Fruit fly (Drosophila melanogaster) whole organism, embryonic: ENCODE measurements around the gene CG43999.

Experiments
- Ada2b ChIP-seq: fragments of 200-800 bp; sonication (Bioruptor generic); IDR thresholded peaks from 2 replicates; pipeline ENCODE4 v1.3.6; 2022; ENCODE audit warnings: missing biosample characterization, missing genetic modification characterization
- Bteb2 ChIP-seq: fragments of 200-800 bp; sonication (Bioruptor generic); optimal IDR thresholded peaks from 2 replicates; lab custom pipeline; 2016; ENCODE audit warnings: missing biosample characterization, missing genetic modification characterization
- CG11093 ChIP-seq: fragments of 200-800 bp; sonication (Bioruptor generic); IDR thresholded peaks from 3 replicates; pipeline ENCODE4 v1.3.6; 2022; ENCODE audit warnings: missing biosample characterization, missing genetic modification characterization
- CG15601 ChIP-seq: fragments of 200-800 bp; sonication (Bioruptor generic); optimal IDR thresholded peaks from 3 replicates; lab custom pipeline; 2019; ENCODE audit warnings: missing biosample characterization, mild to moderate bottlenecking, missing genetic modification characterization, moderate library complexity
- CG15696 ChIP-seq: fragments of 200-800 bp; sonication (Bioruptor generic); optimal IDR thresholded peaks from 2 replicates; lab custom pipeline; 2019; ENCODE audit warnings: missing biosample characterization, mild to moderate bottlenecking, missing genetic modification characterization, moderate library complexity
- CG17385 ChIP-seq: fragments of 200-800 bp; sonication (Bioruptor generic); optimal IDR thresholded peaks from 3 replicates; lab custom pipeline; 2018; ENCODE audit warnings: missing biosample characterization, mild to moderate bottlenecking, missing genetic modification characterization
- CG2199 ChIP-seq: fragments of 200-800 bp; sonication (Bioruptor generic); IDR thresholded peaks from 3 replicates; pipeline ENCODE4 v1.3.6; 2022; ENCODE audit warnings: missing biosample characterization, missing genetic modification characterization
- CG30020 ChIP-seq: fragments of 200-800 bp; optimal IDR thresholded peaks from 2 replicates; lab custom pipeline; 2019; ENCODE audit warnings: missing biosample characterization, mild to moderate bottlenecking, missing genetic modification characterization, moderate library complexity
- CG4328 ChIP-seq: fragments of 200-800 bp; sonication (Bioruptor generic); optimal IDR thresholded peaks from 3 replicates; lab custom pipeline; 2017; ENCODE audit warnings: missing biosample characterization, missing genetic modification reagents, missing genetic modification characterization
- CG4360 ChIP-seq: fragments of 200-800 bp; sonication (Bioruptor generic); IDR thresholded peaks from 2 replicates; pipeline ENCODE4 v1.3.6; 2022; ENCODE audit warnings: missing biosample characterization, missing genetic modification characterization
- CG4854 ChIP-seq: fragments of 200-800 bp; sonication (Bioruptor generic); optimal IDR thresholded peaks from 2 replicates; lab custom pipeline; 2016; ENCODE audit warnings: missing biosample characterization, missing genetic modification characterization, inconsistent platforms
- CG6689 ChIP-seq: fragments of 200-800 bp; sonication (Bioruptor generic); IDR thresholded peaks from 2 replicates; pipeline ENCODE4 v1.3.6; 2022; ENCODE audit warnings: missing biosample characterization, missing genetic modification characterization
- CG7556 ChIP-seq: fragments of 200-800 bp; sonication (Bioruptor generic); optimal IDR thresholded peaks from 2 replicates; lab custom pipeline; 2017; ENCODE audit warnings: missing biosample characterization, mild to moderate bottlenecking, missing genetic modification characterization
- CG8478 ChIP-seq: fragments of >200 bp; optimal IDR thresholded peaks from 2 replicates; lab custom pipeline; 2018
- CHES-1-like ChIP-seq: fragments of 200-800 bp; sonication (Bioruptor generic); optimal IDR thresholded peaks from 2 replicates; lab custom pipeline; 2016; ENCODE audit warnings: missing biosample characterization, missing genetic modification characterization
- Chrac-16 ChIP-seq: fragments of 200-800 bp; sonication (Bioruptor generic); optimal IDR thresholded peaks from 3 replicates; lab custom pipeline; 2016; ENCODE audit warnings: missing biosample characterization, missing genetic modification characterization
- ERR ChIP-seq: fragments of 200-800 bp; sonication (Bioruptor generic); optimal IDR thresholded peaks from 2 replicates; lab custom pipeline; 2016; ENCODE audit warnings: missing biosample characterization, missing genetic modification characterization
- Fer2 ChIP-seq: fragments of 200-800 bp; sonication (Bioruptor generic); optimal IDR thresholded peaks from 2 replicates; lab custom pipeline; 2018; ENCODE audit warnings: missing biosample characterization, mild to moderate bottlenecking, missing genetic modification characterization, moderate library complexity
- Gsc ChIP-seq: fragments of 200-800 bp; sonication (Bioruptor generic); IDR thresholded peaks from 2 replicates; pipeline ENCODE4 v1.3.6; 2022; ENCODE audit warnings: missing biosample characterization, missing genetic modification characterization
- H2.0 ChIP-seq: fragments of 200-800 bp; sonication (Bioruptor generic); IDR thresholded peaks from 2 replicates; pipeline ENCODE4 v1.3.6; 2022; ENCODE audit warnings: missing biosample characterization, missing genetic modification characterization
- Hr39 ChIP-seq: fragments of >200 bp; optimal IDR thresholded peaks from 2 replicates; lab custom pipeline; 2017
- Lim3 ChIP-seq: fragments of 200-800 bp; sonication (Bioruptor generic); IDR thresholded peaks from 2 replicates; pipeline ENCODE4 v1.3.6; 2022; ENCODE audit warnings: missing biosample characterization, missing genetic modification characterization
- MESR4 ChIP-seq: fragments of 200-800 bp; sonication (Bioruptor generic); optimal IDR thresholded peaks from 2 replicates; lab custom pipeline; 2018; ENCODE audit warnings: missing biosample characterization, mild to moderate bottlenecking, missing genetic modification characterization, moderate library complexity
- Poxn ChIP-seq: fragments of 200-800 bp; sonication (Bioruptor generic); IDR thresholded peaks from 2 replicates; pipeline ENCODE4 v1.3.6; 2022; ENCODE audit warnings: missing biosample characterization, missing genetic modification characterization
- YL-1 ChIP-seq: fragments of 200-800 bp; sonication (Bioruptor generic); optimal IDR thresholded peaks from 3 replicates; lab custom pipeline; 2017; ENCODE audit warnings: missing biosample characterization, mild to moderate bottlenecking, missing genetic modification characterization
- ab ChIP-seq: fragments of 200-800 bp; sonication (Bioruptor generic); optimal IDR thresholded peaks from 2 replicates; lab custom pipeline; 2016; ENCODE audit warnings: missing biosample characterization, missing genetic modification characterization
- aop ChIP-seq: fragments of 200-800 bp; sonication (Bioruptor generic); IDR thresholded peaks from 2 replicates; pipeline ENCODE4 v1.3.6; 2022; ENCODE audit warnings: missing biosample characterization, missing genetic modification characterization
- ash1 ChIP-seq: fragments of 200-800 bp; sonication (Bioruptor generic); optimal IDR thresholded peaks from 2 replicates; lab custom pipeline; 2018; ENCODE audit warnings: missing biosample characterization, mild to moderate bottlenecking, missing genetic modification characterization
- crc ChIP-seq: fragments of 200-800 bp; sonication (Bioruptor generic); optimal IDR thresholded peaks from 2 replicates; lab custom pipeline; 2016; ENCODE audit warnings: missing biosample characterization, missing genetic modification characterization
- cwo ChIP-seq: fragments of 200-800 bp; sonication (Bioruptor generic); optimal IDR thresholded peaks from 3 replicates; lab custom pipeline; 2017; ENCODE audit warnings: missing biosample characterization, missing genetic modification characterization, mild to moderate bottlenecking, moderate library complexity, missing genetic modification reagents
- da ChIP-seq: fragments of 200-800 bp; sonication (Bioruptor generic); optimal IDR thresholded peaks from 2 replicates; lab custom pipeline; 2016; ENCODE audit warnings: missing biosample characterization, missing genetic modification characterization
- dimm ChIP-seq: fragments of 200-800 bp; sonication (Bioruptor generic); IDR thresholded peaks from 2 replicates; pipeline ENCODE4 v1.3.6; 2022; ENCODE audit warnings: missing biosample characterization, missing genetic modification characterization
- dpn ChIP-seq, 2 experiments: fragments of 200-800 bp; sonication (Bioruptor generic); optimal IDR thresholded peaks; 3 replicates each; lab custom pipeline; 2016; ENCODE audit warnings: missing biosample characterization in 2 of 2, missing genetic modification characterization in 2 of 2
- fd96Cb ChIP-seq: fragments of 200-800 bp; sonication (Bioruptor generic); optimal IDR thresholded peaks from 2 replicates; lab custom pipeline; 2018; ENCODE audit warnings: missing biosample characterization, mild to moderate bottlenecking, missing genetic modification characterization, moderate library complexity
- ftz-f1 ChIP-seq: fragments of 200-800 bp; sonication (Bioruptor generic); optimal IDR thresholded peaks from 2 replicates; lab custom pipeline; 2016; ENCODE audit warnings: missing biosample characterization, missing genetic modification characterization
- gce ChIP-seq: fragments of 200-800 bp; sonication (Bioruptor generic); IDR thresholded peaks from 3 replicates; pipeline ENCODE4 v1.3.6; 2022; ENCODE audit warnings: missing biosample characterization, missing genetic modification characterization
- grau ChIP-seq: fragments of 200-800 bp; optimal IDR thresholded peaks from 3 replicates; lab custom pipeline; 2019; ENCODE audit warnings: missing biosample characterization, mild to moderate bottlenecking, missing genetic modification characterization, moderate library complexity
- gro ChIP-seq: fragments of 200-800 bp; sonication (Bioruptor generic); optimal IDR thresholded peaks from 2 replicates; lab custom pipeline; 2016; ENCODE audit warnings: missing biosample characterization, missing genetic modification characterization
- gsb-n ChIP-seq: fragments of 200-800 bp; sonication (Bioruptor generic); optimal IDR thresholded peaks from 3 replicates; lab custom pipeline; 2018; ENCODE audit warnings: missing biosample characterization, mild to moderate bottlenecking, missing genetic modification characterization
- ham ChIP-seq: fragments of 200-800 bp; sonication (Bioruptor generic); IDR thresholded peaks from 2 replicates; pipeline ENCODE4 v1.3.6; 2022; ENCODE audit warnings: missing biosample characterization, missing genetic modification characterization
- knrl ChIP-seq: fragments of 200-800 bp; sonication (Bioruptor generic); IDR thresholded peaks from 3 replicates; pipeline ENCODE4 v1.3.6; 2022; ENCODE audit warnings: missing biosample characterization, missing genetic modification characterization; ENCODE audit not compliant: partially characterized antibody
- nau ChIP-seq: fragments of 200-800 bp; sonication (Bioruptor generic); optimal IDR thresholded peaks from 3 replicates; lab custom pipeline; 2017; ENCODE audit warnings: missing biosample characterization, mild to moderate bottlenecking, missing genetic modification characterization, missing genetic modification reagents
- peb ChIP-seq: fragments of 200-800 bp; sonication (Bioruptor generic); IDR thresholded peaks from 2 replicates; pipeline ENCODE4 v1.3.6; 2022; ENCODE audit warnings: missing biosample characterization, missing genetic modification characterization
- prd ChIP-seq, 3 experiments: fragments of >200 bp in 2 of 3; fragments of 200-800 bp in 1 of 3; sonication (Bioruptor generic) in 1 of 3; optimal IDR thresholded peaks in 2 of 3; IDR thresholded peaks in 1 of 3; 2 replicates in 2 of 3; 3 replicates in 1 of 3; pipeline versions ENCODE4 v1.3.6 to Lab custom; 2017 to 2022; ENCODE audit warnings: missing biosample characterization in 1 of 3, missing genetic modification characterization in 1 of 3
- pum ChIP-seq: fragments of 200-800 bp; sonication (Bioruptor generic); optimal IDR thresholded peaks from 2 replicates; lab custom pipeline; 2016; ENCODE audit warnings: missing biosample characterization, missing genetic modification characterization
- sd ChIP-seq: fragments of 200-800 bp; sonication (Bioruptor generic); optimal IDR thresholded peaks from 3 replicates; lab custom pipeline; 2018; ENCODE audit warnings: missing biosample characterization, mild to moderate bottlenecking, missing genetic modification characterization, moderate library complexity
- sisA ChIP-seq: fragments of 200-800 bp; sonication (Bioruptor generic); IDR thresholded peaks from 2 replicates; pipeline ENCODE4 v1.3.6; 2022; ENCODE audit warnings: missing biosample characterization, missing genetic modification characterization
- tio ChIP-seq: fragments of 200-800 bp; sonication (Bioruptor generic); optimal IDR thresholded peaks from 2 replicates; lab custom pipeline; 2017; ENCODE audit warnings: missing biosample characterization, missing genetic modification characterization, inconsistent platforms
- trem ChIP-seq: fragments of 200-800 bp; optimal IDR thresholded peaks from 3 replicates; lab custom pipeline; 2019; ENCODE audit warnings: missing biosample characterization, mild to moderate bottlenecking, missing genetic modification characterization, moderate library complexity
- vfl ChIP-seq: fragments of 200-800 bp; sonication (Bioruptor generic); optimal IDR thresholded peaks from 2 replicates; lab custom pipeline; 2016; ENCODE audit warnings: missing biosample characterization, missing genetic modification characterization
- wdn ChIP-seq: fragments of 200-800 bp; sonication (Bioruptor generic); IDR thresholded peaks from 2 replicates; pipeline ENCODE4 v1.3.6; 2022; ENCODE audit warnings: missing biosample characterization, missing genetic modification characterization
- wek ChIP-seq: fragments of 200-800 bp; sonication (Bioruptor generic); optimal IDR thresholded peaks from 3 replicates; lab custom pipeline; 2018; ENCODE audit warnings: missing biosample characterization, mild to moderate bottlenecking, missing genetic modification characterization, moderate library complexity
- yki ChIP-seq: fragments of >200 bp; optimal IDR thresholded peaks from 3 replicates; lab custom pipeline; 2018

The CG43999 gene

DNA sequence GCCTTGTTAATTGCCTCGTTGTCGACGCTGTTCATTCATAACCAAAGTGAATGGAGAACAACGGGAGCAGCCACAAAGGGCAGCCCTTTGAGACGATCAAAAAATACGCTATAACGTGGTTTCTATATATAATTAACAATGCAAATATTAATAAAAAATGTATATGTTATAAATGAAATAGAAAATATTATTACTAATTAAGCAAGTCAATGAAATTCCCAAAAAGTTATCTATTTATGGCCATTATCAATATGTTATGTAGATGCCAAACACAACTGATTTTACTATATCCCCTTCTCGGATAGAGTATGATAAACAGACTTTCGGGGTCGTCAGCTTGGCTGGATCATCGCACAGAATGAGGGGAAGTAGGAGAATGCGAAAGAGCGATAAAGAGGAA, 40.6 kb upstream of the CG43999 start (continued):
- TF ChIP-seq Fer2 (tag; lab: Kevin White, UChicago) (peak; percentile 46), vfl (GFP tag; lab: Kevin White, UChicago) (no peak), da (GFP tag; lab: Kevin White, UChicago) (no peak), sisA (peak; percentile 27; the same call in 1 of the 2 replicates), YL-1 (GFP tag; lab: Kevin White, UChicago) (no peak), Hr39 (lab: Kevin White, UChicago) (no peak), CG4854 (GFP tag; lab: Kevin White, UChicago) (no peak), tio (GFP tag; lab: Kevin White, UChicago) (no peak), CG7556 (peak; percentile 45), CG8478 (no peak), H2.0 (GFP tag; lab: Robert Waterston, UW) (peak; percentile 38; the same call in 1 of the 2 replicates), ERR (GFP tag; lab: Kevin White, UChicago) (no peak), grau (peak; percentile 68), ham (no peak), CHES-1-like (GFP tag; lab: Kevin White, UChicago) (no peak), CG15601 (tag; lab: Kevin White, UChicago) (peak; percentile 25), nau (no peak), fd96Cb (tag; lab: Kevin White, UChicago) (peak; percentile 33), trem (tag; lab: Kevin White, UChicago) (no peak), wdn (GFP tag; lab: Robert Waterston, UW) (peak; percentile 33; the same call in 1 of the 2 replicates), ash1 (GFP tag; lab: Kevin White, UChicago) (no peak), CG15696 (tag; lab: Kevin White, UChicago) (no peak), dimm (GFP tag; lab: Robert Waterston, UW) (no peak), yki (lab: Kevin White, UChicago) (no peak), CG2199 (GFP tag; lab: Robert Waterston, UW) (no peak), pum (GFP tag; lab: Kevin White, UChicago) (no peak), ftz-f1 (GFP tag; lab: Kevin White, UChicago) (no peak), ab (no peak), cwo (GFP tag; lab: Kevin White, UChicago) (peak; percentile 53), sd (tag; lab: Kevin White, UChicago) (peak; percentile 36), dpn (GFP tag; optimal IDR thresholded peaks at IDR 0.05; lab: Kevin White, UChicago) (peak in 1 of 2 experiments; percentile 16), CG4360 (GFP tag; lab: Robert Waterston, UW) (no peak), Chrac-16 (GFP tag; lab: Kevin White, UChicago) (no peak), peb (no peak), gce (no peak), CG30020 (no peak), Bteb2 (GFP tag; lab: Kevin White, UChicago) (no peak), prd (optimal IDR thresholded peaks at IDR 0.05; lab: Kevin White, UChicago) (no peak), prd (GFP tag; IDR thresholded peaks at IDR 0.05; lab: Robert Waterston, UW) (peak; percentile 67), aop (no peak), Poxn (GFP tag; lab: Robert Waterston, UW) (no peak), gsb-n (tag; lab: Kevin White, UChicago) (peak; percentile 34), Lim3 (GFP tag; lab: Robert Waterston, UW) (no peak), gro (no peak), CG11093 (GFP tag; lab: Robert Waterston, UW) (no peak), CG17385 (peak; percentile 40), CG6689 (peak; percentile 52), knrl (GFP tag; lab: Robert Waterston, UW) (no peak), Gsc (GFP tag; lab: Robert Waterston, UW) (no peak), CG4328 (peak; percentile 9), MESR4 (GFP tag; lab: Kevin White, UChicago) (no peak), crc (GFP tag; lab: Kevin White, UChicago) (no peak), wek (GFP tag; lab: Kevin White, UChicago) (no peak), Ada2b (GFP tag; lab: Robert Waterston, UW) (0 out of 2 replicates have a peak, but pooled peaks have one; percentile 16)
